In genomic region chr3L:15514405-15514804, dm6 we compare ENCODE assay signal across 1 fruit fly cellular context.
A peak's percentile ranks its signal among the peaks of the same experiment; 100 is the strongest.
TF ChIP-seq lines count a peak whose summit lies in the region.

No protein-coding gene starts in this region.

TF ChIP-seq in whole organism, embryonic, 481 proteins besides CTCF, POLR2A, EP300 and RAD21 (continued from another document and continues in another):
- no peak for TF ChIP-seq en (GFP tag; optimal IDR thresholded peaks at IDR 0.05; lab: Kevin White, UChicago)
- TF ChIP-seq sna (GFP tag; IDR thresholded peaks at IDR 0.05; lab: Robert Waterston, UW; ENCODE audit: partially characterized antibody) = peak; percentile 38; the same call in 1 of the 2 replicates
- TF ChIP-seq ewg (GFP tag; optimal IDR thresholded peaks at IDR 0.05; lab: Kevin White, UChicago) = no peak
- TF ChIP-seq CG10543 (GFP tag; optimal IDR thresholded peaks at IDR 0.05; lab: Kevin White, UChicago) = no peak
- no peak for TF ChIP-seq run (tag; optimal IDR thresholded peaks at IDR 0.05; lab: Kevin White, UChicago)
- no peak for TF ChIP-seq CG12104 (GFP tag; optimal IDR thresholded peaks at IDR 0.05; lab: Kevin White, UChicago)
- 0 out of 3 replicates have a peak, but pooled peaks have one; percentile 7 for TF ChIP-seq HLH4C (GFP tag; IDR thresholded peaks at IDR 0.05; lab: Robert Waterston, UW; ENCODE audit: partially characterized antibody)
- TF ChIP-seq tio (GFP tag; optimal IDR thresholded peaks at IDR 0.05; lab: Kevin White, UChicago) = no peak
- TF ChIP-seq Optix (GFP tag; IDR thresholded peaks at IDR 0.05; lab: Robert Waterston, UW) = no peak
- peak; percentile 40; the same call in 1 of the 2 replicates for TF ChIP-seq unc-4 (GFP tag; IDR thresholded peaks at IDR 0.05; lab: Robert Waterston, UW; ENCODE audit: partially characterized antibody)
- TF ChIP-seq CG30431 (GFP tag; optimal IDR thresholded peaks at IDR 0.05; lab: Kevin White, UChicago) = no peak
- TF ChIP-seq Bdp1 (GFP tag; optimal IDR thresholded peaks at IDR 0.05; lab: Kevin White, UChicago) = no peak
- TF ChIP-seq Tbp (GFP tag; optimal IDR thresholded peaks at IDR 0.05; lab: Kevin White, UChicago) = no peak
- TF ChIP-seq bsh (GFP tag; optimal IDR thresholded peaks at IDR 0.05; lab: Kevin White, UChicago) = peak in 1 of 2 experiments; percentile 34
- TF ChIP-seq CG10147 (GFP tag; optimal IDR thresholded peaks at IDR 0.05; lab: Kevin White, UChicago) = no peak
- no peak for TF ChIP-seq dati (GFP tag; IDR thresholded peaks at IDR 0.05; lab: Robert Waterston, UW)
- TF ChIP-seq ems (GFP tag; optimal IDR thresholded peaks at IDR 0.05; lab: Kevin White, UChicago) = no peak
- no peak for TF ChIP-seq Jarid2 (GFP tag; optimal IDR thresholded peaks at IDR 0.05; lab: Kevin White, UChicago)
- no peak for TF ChIP-seq Bteb2 (GFP tag; optimal IDR thresholded peaks at IDR 0.05; lab: Kevin White, UChicago)
- TF ChIP-seq sim (GFP tag; IDR thresholded peaks at IDR 0.05; lab: Robert Waterston, UW) = no peak
- TF ChIP-seq Adf1 (GFP tag; IDR thresholded peaks at IDR 0.05; lab: Robert Waterston, UW) = no peak; the same call in 1 of the 2 replicates
- no peak for TF ChIP-seq GATAe (GFP tag; conservative IDR thresholded peaks at IDR 0.05; lab: Robert Waterston, UW)
- TF ChIP-seq slbo (GFP tag; IDR thresholded peaks at IDR 0.05; lab: Robert Waterston, UW) = no peak
- no peak for TF ChIP-seq CG15011 (GFP tag; optimal IDR thresholded peaks at IDR 0.05; lab: Kevin White, UChicago)
- TF ChIP-seq CG15073 (GFP tag; optimal IDR thresholded peaks at IDR 0.05; lab: Kevin White, UChicago) = no peak
- no peak for TF ChIP-seq Ptx1 (GFP tag; IDR thresholded peaks at IDR 0.05; lab: Robert Waterston, UW)
- peak; percentile 14 for TF ChIP-seq gro (GFP tag; optimal IDR thresholded peaks at IDR 0.05; lab: Kevin White, UChicago)
- no peak for TF ChIP-seq CG1529 (GFP tag; optimal IDR thresholded peaks at IDR 0.05; lab: Kevin White, UChicago)
- TF ChIP-seq Trl (optimal IDR thresholded peaks at IDR 0.05; lab: Kevin White, UChicago) = peak; percentile 94 to 97
- TF ChIP-seq Trl (GFP tag; optimal IDR thresholded peaks at IDR 0.05; lab: Kevin White, UChicago) = peak; percentile 17
- TF ChIP-seq CG2120 (GFP tag; optimal IDR thresholded peaks at IDR 0.05; lab: Kevin White, UChicago) = no peak
- peak; percentile 35 for TF ChIP-seq Max (GFP tag; optimal IDR thresholded peaks at IDR 0.05; lab: Kevin White, UChicago)
- TF ChIP-seq CG31365 (tag; optimal IDR thresholded peaks at IDR 0.05; lab: Kevin White, UChicago) = no peak
- no peak for TF ChIP-seq Kr (GFP tag; optimal IDR thresholded peaks at IDR 0.05; lab: Kevin White, UChicago)
- TF ChIP-seq Hr78 (GFP tag; optimal IDR thresholded peaks at IDR 0.05; lab: Kevin White, UChicago) = peak in 1 of 2 experiments; percentile 1
- no peak for TF ChIP-seq knrl (GFP tag; IDR thresholded peaks at IDR 0.05; lab: Robert Waterston, UW; ENCODE audit: partially characterized antibody)
- TF ChIP-seq CG32532 (GFP tag; IDR thresholded peaks at IDR 0.05; lab: Robert Waterston, UW) = peak; percentile 60; the same call in 1 of the 2 replicates
- peak; percentile 12 for TF ChIP-seq Fer1 (GFP tag; optimal IDR thresholded peaks at IDR 0.05; lab: Kevin White, UChicago)
- no peak for TF ChIP-seq schlank (tag; optimal IDR thresholded peaks at IDR 0.05; lab: Kevin White, UChicago)
- TF ChIP-seq CG1024 (GFP tag; IDR thresholded peaks at IDR 0.05; lab: Robert Waterston, UW) = no peak
- no peak for TF ChIP-seq cg (GFP tag; optimal IDR thresholded peaks at IDR 0.05; lab: Kevin White, UChicago)
- no peak for TF ChIP-seq klu (GFP tag; IDR thresholded peaks at IDR 0.05; lab: Robert Waterston, UW)
- TF ChIP-seq hkb (optimal IDR thresholded peaks at IDR 0.05; lab: Kevin White, UChicago) = no peak
- 0 out of 2 replicates have a peak, but pooled peaks have one; percentile 10 for TF ChIP-seq hkb (GFP tag; IDR thresholded peaks at IDR 0.05; lab: Robert Waterston, UW)
- TF ChIP-seq Blimp-1 (GFP tag; optimal IDR thresholded peaks at IDR 0.05; lab: Kevin White, UChicago) = no peak
- TF ChIP-seq CG11093 (GFP tag; IDR thresholded peaks at IDR 0.05; lab: Robert Waterston, UW) = no peak
- no peak for TF ChIP-seq CG7372 (GFP tag; IDR thresholded peaks at IDR 0.05; lab: Robert Waterston, UW)
- TF ChIP-seq Taf1 (GFP tag; IDR thresholded peaks at IDR 0.05; lab: Robert Waterston, UW) = no peak
- no peak for TF ChIP-seq YL-1 (GFP tag; optimal IDR thresholded peaks at IDR 0.05; lab: Kevin White, UChicago)
- no peak for TF ChIP-seq tx (GFP tag; optimal IDR thresholded peaks at IDR 0.05; lab: Kevin White, UChicago)
- peak; percentile 82 for TF ChIP-seq CG1832 (GFP tag; optimal IDR thresholded peaks at IDR 0.05; lab: Kevin White, UChicago)
- peak; percentile 68 for TF ChIP-seq CG13287 (GFP tag; IDR thresholded peaks at IDR 0.05; lab: Robert Waterston, UW; ENCODE audit: partially characterized antibody)
- peak; percentile 88 for TF ChIP-seq CG3163 (GFP tag; optimal IDR thresholded peaks at IDR 0.05; lab: Kevin White, UChicago)
- TF ChIP-seq fd102C (GFP tag; optimal IDR thresholded peaks at IDR 0.05; lab: Kevin White, UChicago) = no peak
- TF ChIP-seq org-1 (GFP tag; optimal IDR thresholded peaks at IDR 0.05; lab: Kevin White, UChicago) = no peak
- TF ChIP-seq kah (GFP tag; optimal IDR thresholded peaks at IDR 0.05; lab: Kevin White, UChicago) = no peak
- no peak for TF ChIP-seq crc (GFP tag; optimal IDR thresholded peaks at IDR 0.05; lab: Kevin White, UChicago)
- no peak for TF ChIP-seq caup (GFP tag; optimal IDR thresholded peaks at IDR 0.05; lab: Kevin White, UChicago; ENCODE audit: severe bottlenecking)
- peak; percentile 82; the same call in 3 of the 4 replicates for TF ChIP-seq chinmo (GFP tag; IDR thresholded peaks at IDR 0.05; lab: Robert Waterston, UW; ENCODE audit: partially characterized antibody)
- TF ChIP-seq Hmr (GFP tag; optimal IDR thresholded peaks at IDR 0.05; lab: Kevin White, UChicago) = no peak
- TF ChIP-seq Mad (GFP tag; optimal IDR thresholded peaks at IDR 0.05; lab: Kevin White, UChicago) = no peak
- no peak for TF ChIP-seq slp2 (GFP tag; optimal IDR thresholded peaks at IDR 0.05; lab: Kevin White, UChicago)
- no peak for TF ChIP-seq CG11696 (GFP tag; IDR thresholded peaks at IDR 0.05; lab: Robert Waterston, UW)
- TF ChIP-seq lilli (GFP tag; optimal IDR thresholded peaks at IDR 0.05; lab: Kevin White, UChicago) = no peak
- TF ChIP-seq MBD-R2 (GFP tag; IDR thresholded peaks at IDR 0.05; lab: Robert Waterston, UW) = no peak
- TF ChIP-seq ranshi (GFP tag; IDR thresholded peaks at IDR 0.05; lab: Robert Waterston, UW) = no peak
- no peak for TF ChIP-seq CG14667 (GFP tag; IDR thresholded peaks at IDR 0.05; lab: Robert Waterston, UW)
- TF ChIP-seq CG11723 (GFP tag; optimal IDR thresholded peaks at IDR 0.05; lab: Kevin White, UChicago) = no peak
- TF ChIP-seq Lpt (GFP tag; optimal IDR thresholded peaks at IDR 0.05; lab: Kevin White, UChicago) = no peak
- TF ChIP-seq CG7839 (tag; optimal IDR thresholded peaks at IDR 0.05; lab: Kevin White, UChicago) = no peak
- TF ChIP-seq sisA (GFP tag; IDR thresholded peaks at IDR 0.05; lab: Robert Waterston, UW) = no peak
- no peak for TF ChIP-seq row (GFP tag; IDR thresholded peaks at IDR 0.05; lab: Robert Waterston, UW)
- no peak for TF ChIP-seq CG13624 (GFP tag; optimal IDR thresholded peaks at IDR 0.05; lab: Kevin White, UChicago)
- no peak for TF ChIP-seq Neu2 (GFP tag; optimal IDR thresholded peaks at IDR 0.05; lab: Kevin White, UChicago; ENCODE audit: borderline replicate concordance)
- no peak for TF ChIP-seq CG17328 (GFP tag; IDR thresholded peaks at IDR 0.05; lab: Robert Waterston, UW)
- no peak for TF ChIP-seq Nf-YA (GFP tag; IDR thresholded peaks at IDR 0.05; lab: Robert Waterston, UW)
- peak; percentile 38; the same call in 1 of the 3 replicates for TF ChIP-seq otp (GFP tag; IDR thresholded peaks at IDR 0.05; lab: Robert Waterston, UW)
- TF ChIP-seq CG16815 (GFP tag; optimal IDR thresholded peaks at IDR 0.05; lab: Kevin White, UChicago) = no peak
- TF ChIP-seq ind (GFP tag; optimal IDR thresholded peaks at IDR 0.05; lab: Kevin White, UChicago) = no peak
- no peak for TF ChIP-seq CG5180 (GFP tag; optimal IDR thresholded peaks at IDR 0.05; lab: Kevin White, UChicago)
- TF ChIP-seq Sry-δ (GFP tag; optimal IDR thresholded peaks at IDR 0.05; lab: Kevin White, UChicago) = no peak
- no peak for TF ChIP-seq CG17912 (GFP tag; optimal IDR thresholded peaks at IDR 0.05; lab: Kevin White, UChicago)
- peak; percentile 66 for TF ChIP-seq sug (tag; optimal IDR thresholded peaks at IDR 0.05; lab: Kevin White, UChicago)
- TF ChIP-seq ftz-f1 (GFP tag; optimal IDR thresholded peaks at IDR 0.05; lab: Kevin White, UChicago) = peak; percentile 86
- TF ChIP-seq CG12071 (GFP tag; optimal IDR thresholded peaks at IDR 0.05; lab: Kevin White, UChicago) = peak; percentile 23
- TF ChIP-seq ATbp (GFP tag; optimal IDR thresholded peaks at IDR 0.05; lab: Kevin White, UChicago) = no peak
- TF ChIP-seq Hr39 (optimal IDR thresholded peaks at IDR 0.05; lab: Kevin White, UChicago) = no peak
- TF ChIP-seq CG6689 (GFP tag; IDR thresholded peaks at IDR 0.05; lab: Robert Waterston, UW) = no peak
- no peak for TF ChIP-seq CG42726 (GFP tag; IDR thresholded peaks at IDR 0.05; lab: Robert Waterston, UW; ENCODE audit: partially characterized antibody)
- TF ChIP-seq CG2116 (GFP tag; optimal IDR thresholded peaks at IDR 0.05; lab: Kevin White, UChicago) = no peak
- no peak for TF ChIP-seq CG8281 (tag; optimal IDR thresholded peaks at IDR 0.05; lab: Kevin White, UChicago)
- TF ChIP-seq CG18764 (GFP tag; optimal IDR thresholded peaks at IDR 0.05; lab: Kevin White, UChicago) = no peak
- peak; percentile 3 for TF ChIP-seq CG1233 (GFP tag; optimal IDR thresholded peaks at IDR 0.05; lab: Kevin White, UChicago)
- TF ChIP-seq Dll (GFP tag; IDR thresholded peaks at IDR 0.05; lab: Robert Waterston, UW; ENCODE audit: partially characterized antibody) = peak; percentile 61
- TF ChIP-seq seq (GFP tag; IDR thresholded peaks at IDR 0.05; lab: Robert Waterston, UW) = no peak; the same call in 1 of the 2 replicates
- TF ChIP-seq ro (GFP tag; IDR thresholded peaks at IDR 0.05; lab: Robert Waterston, UW) = no peak
- TF ChIP-seq eve (GFP tag; optimal IDR thresholded peaks at IDR 0.05; lab: Kevin White, UChicago) = no peak
- TF ChIP-seq ab (GFP tag; optimal IDR thresholded peaks at IDR 0.05; lab: Kevin White, UChicago) = no peak
- no peak for TF ChIP-seq dmrt99B (tag; optimal IDR thresholded peaks at IDR 0.05; lab: Kevin White, UChicago)
- TF ChIP-seq sima (GFP tag; optimal IDR thresholded peaks at IDR 0.05; lab: Kevin White, UChicago) = no peak
- no peak for TF ChIP-seq D (optimal IDR thresholded peaks at IDR 0.05; lab: Kevin White, UChicago)
- no peak for TF ChIP-seq D (GFP tag; optimal IDR thresholded peaks at IDR 0.05; lab: Kevin White, UChicago)
- no peak; the same call in 2 of the 3 replicates for TF ChIP-seq Doc3 (GFP tag; IDR thresholded peaks at IDR 0.05; lab: Robert Waterston, UW; ENCODE audit: partially characterized antibody)
- no peak for TF ChIP-seq CG10959 (GFP tag; IDR thresholded peaks at IDR 0.05; lab: Robert Waterston, UW)
- TF ChIP-seq kay (GFP tag; optimal IDR thresholded peaks at IDR 0.05; lab: Kevin White, UChicago) = no peak
- TF ChIP-seq sr (GFP tag; IDR thresholded peaks at IDR 0.05; lab: Robert Waterston, UW) = no peak
- no peak for TF ChIP-seq CG12155 (GFP tag; optimal IDR thresholded peaks at IDR 0.05; lab: Kevin White, UChicago)
- peak; percentile 61 for TF ChIP-seq sens (GFP tag; lab: Kevin White, UChicago)
- TF ChIP-seq dimm (GFP tag; IDR thresholded peaks at IDR 0.05; lab: Robert Waterston, UW) = no peak
- TF ChIP-seq CG9797 (GFP tag; optimal IDR thresholded peaks at IDR 0.05; lab: Kevin White, UChicago) = no peak
- TF ChIP-seq dm (GFP tag; optimal IDR thresholded peaks at IDR 0.05; lab: Kevin White, UChicago) = peak; percentile 17
- no peak for TF ChIP-seq CG6654 (GFP tag; optimal IDR thresholded peaks at IDR 0.05; lab: Kevin White, UChicago)
- no peak for TF ChIP-seq ham (GFP tag; IDR thresholded peaks at IDR 0.05; lab: Robert Waterston, UW)
- no peak for TF ChIP-seq Sox102F (GFP tag; optimal IDR thresholded peaks at IDR 0.05; lab: Kevin White, UChicago)
- no peak for TF ChIP-seq CG6765 (GFP tag; optimal IDR thresholded peaks at IDR 0.05; lab: Kevin White, UChicago)
- TF ChIP-seq fd3F (GFP tag; optimal IDR thresholded peaks at IDR 0.05; lab: Kevin White, UChicago) = no peak
- TF ChIP-seq crol (GFP tag; IDR thresholded peaks at IDR 0.05; lab: Robert Waterston, UW) = peak; percentile 98
- no peak for TF ChIP-seq Sox100B (GFP tag; optimal IDR thresholded peaks at IDR 0.05; lab: Kevin White, UChicago)
- TF ChIP-seq Awh (GFP tag; IDR thresholded peaks at IDR 0.05; lab: Robert Waterston, UW) = no peak
- TF ChIP-seq wek (GFP tag; optimal IDR thresholded peaks at IDR 0.05; lab: Kevin White, UChicago) = peak; percentile 50
- no peak for TF ChIP-seq CG3847 (GFP tag; IDR thresholded peaks at IDR 0.05; lab: Robert Waterston, UW)
- no peak for TF ChIP-seq E2f2 (GFP tag; IDR thresholded peaks at IDR 0.05; lab: Robert Waterston, UW)
- no peak for TF ChIP-seq ap (GFP tag; IDR thresholded peaks at IDR 0.05; lab: Robert Waterston, UW)
- TF ChIP-seq CG4820 (GFP tag; optimal IDR thresholded peaks at IDR 0.05; lab: Kevin White, UChicago) = no peak
- peak; percentile 90 for TF ChIP-seq sd (tag; optimal IDR thresholded peaks at IDR 0.05; lab: Kevin White, UChicago)
- TF ChIP-seq CG17802 (tag; optimal IDR thresholded peaks at IDR 0.05; lab: Kevin White, UChicago) = no peak
- no peak for TF ChIP-seq maf-S (GFP tag; optimal IDR thresholded peaks at IDR 0.05; lab: Kevin White, UChicago)
- no peak for TF ChIP-seq D19A (tag; optimal IDR thresholded peaks at IDR 0.05; lab: Kevin White, UChicago)
- no peak for TF ChIP-seq CG31224 (GFP tag; IDR thresholded peaks at IDR 0.05; lab: Robert Waterston, UW)
- no peak for TF ChIP-seq luna (GFP tag; optimal IDR thresholded peaks at IDR 0.05; lab: Kevin White, UChicago)
- no peak for TF ChIP-seq Opbp (GFP tag; IDR thresholded peaks at IDR 0.05; lab: Robert Waterston, UW; ENCODE audit: partially characterized antibody)
- no peak for TF ChIP-seq CG18262 (tag; optimal IDR thresholded peaks at IDR 0.05; lab: Kevin White, UChicago)
- TF ChIP-seq CG18011 (GFP tag; optimal IDR thresholded peaks at IDR 0.05; lab: Kevin White, UChicago) = no peak
- no peak for TF ChIP-seq Chrac-16 (GFP tag; optimal IDR thresholded peaks at IDR 0.05; lab: Kevin White, UChicago)
- no peak for TF ChIP-seq CG8924 (tag; optimal IDR thresholded peaks at IDR 0.05; lab: Kevin White, UChicago)
- no peak for TF ChIP-seq lov (optimal IDR thresholded peaks at IDR 0.05; lab: Kevin White, UChicago)
- no peak for TF ChIP-seq lov (GFP tag; IDR thresholded peaks at IDR 0.05; lab: Robert Waterston, UW)
